Fruit fly (Drosophila melanogaster): ENCODE data around the gene spn-A.

Gene spn-A

dm6 chr3R:30043139-30043744 is 12.6 kb downstream of the spn-A start, which contains the start of gene Sry-delta (continued):
- TF ChIP-seq CG15011 (GFP tag; optimal IDR thresholded peaks at IDR 0.05) (no peak), Myb (GFP tag; optimal IDR thresholded peaks at IDR 0.05) (peak; percentile 70), CG1024 (GFP tag; IDR thresholded peaks at IDR 0.05) (peak; percentile 85), B-H1 (GFP tag; IDR thresholded peaks at IDR 0.05) (peak; percentile 45), psq (GFP tag; optimal IDR thresholded peaks at IDR 0.05) (peak; percentile 60), ttk (GFP tag; IDR thresholded peaks at IDR 0.05) (peak; percentile 69), D19B (GFP tag; optimal IDR thresholded peaks at IDR 0.05) (no peak), MBD-R2 (GFP tag; IDR thresholded peaks at IDR 0.05) (peak; percentile 98), Taf1 (GFP tag; IDR thresholded peaks at IDR 0.05) (peak; percentile 67; the same call in 1 of the 2 replicates), Scr (GFP tag; IDR thresholded peaks at IDR 0.05; ENCODE audit: partially characterized antibody) (peak; percentile 76), fd3F (GFP tag; optimal IDR thresholded peaks at IDR 0.05) (peak; percentile 3), CG31388 (GFP tag; optimal IDR thresholded peaks at IDR 0.05) (peak; percentile 60), CG9817 (tag; optimal IDR thresholded peaks at IDR 0.05) (peak; percentile 79), chm (GFP tag; IDR thresholded peaks at IDR 0.05) (peak; percentile 87), CG9437 (GFP tag; optimal IDR thresholded peaks at IDR 0.05) (no peak), Aef1 (GFP tag; IDR thresholded peaks at IDR 0.05) (peak; percentile 75), Sry-β (GFP tag; optimal IDR thresholded peaks at IDR 0.05) (peak; percentile 83), insv (GFP tag; optimal IDR thresholded peaks at IDR 0.05) (peak in 1 of 2 experiments; percentile 46), CG6854 (GFP tag; optimal IDR thresholded peaks at IDR 0.05) (no peak), HmgD (GFP tag; optimal IDR thresholded peaks at IDR 0.05) (peak; percentile 96), crp (GFP tag; optimal IDR thresholded peaks at IDR 0.05) (peak in 1 of 2 experiments; percentile 36), Trl (optimal IDR thresholded peaks at IDR 0.05) (no peak), Trl (GFP tag; optimal IDR thresholded peaks at IDR 0.05) (peak; percentile 92), CG17568 (GFP tag; optimal IDR thresholded peaks at IDR 0.05) (no peak), Dek (tag; optimal IDR thresholded peaks at IDR 0.05) (peak; percentile 83), B-H2 (GFP tag; optimal IDR thresholded peaks at IDR 0.05) (peak; percentile 90), CG11723 (GFP tag; optimal IDR thresholded peaks at IDR 0.05) (peak; percentile 74), dysf (GFP tag; IDR thresholded peaks at IDR 0.05) (peak; percentile 59; the same call in 2 of the 3 replicates), klu (GFP tag; IDR thresholded peaks at IDR 0.05) (peak; percentile 64), CG6254 (GFP tag; optimal IDR thresholded peaks at IDR 0.05) (peak; percentile 71), CG12942 (GFP tag; optimal IDR thresholded peaks at IDR 0.05) (peak; percentile 86), ewg (GFP tag; optimal IDR thresholded peaks at IDR 0.05) (no peak), bab2 (GFP tag; optimal IDR thresholded peaks at IDR 0.05) (peak; percentile 84), CG3065 (GFP tag; optimal IDR thresholded peaks at IDR 0.05) (peak; percentile 45), Awh (GFP tag; IDR thresholded peaks at IDR 0.05) (no peak), Dll (GFP tag; IDR thresholded peaks at IDR 0.05; ENCODE audit: partially characterized antibody) (peak; percentile 79), CG31224 (GFP tag; IDR thresholded peaks at IDR 0.05) (peak; percentile 57), CG12219 (GFP tag; optimal IDR thresholded peaks at IDR 0.05) (peak; percentile 23), Adf1 (GFP tag; IDR thresholded peaks at IDR 0.05) (peak; percentile 55; the same call in 1 of the 2 replicates), ash1 (GFP tag; optimal IDR thresholded peaks at IDR 0.05) (peak; percentile 84), Asciz (GFP tag; optimal IDR thresholded peaks at IDR 0.05) (no peak), Hsf (GFP tag; optimal IDR thresholded peaks at IDR 0.05) (peak; percentile 87), CG13775 (GFP tag; optimal IDR thresholded peaks at IDR 0.05) (peak; percentile 74), CG1233 (GFP tag; optimal IDR thresholded peaks at IDR 0.05) (peak; percentile 52), Spps (tag; optimal IDR thresholded peaks at IDR 0.05) (peak; percentile 3), CG11093 (GFP tag; IDR thresholded peaks at IDR 0.05) (no peak), trem (tag; optimal IDR thresholded peaks at IDR 0.05) (peak; percentile 83), CG17328 (GFP tag; IDR thresholded peaks at IDR 0.05) (peak; percentile 73), NC2α (GFP tag; optimal IDR thresholded peaks at IDR 0.05) (peak; percentile 69), dan (GFP tag; IDR thresholded peaks at IDR 0.05) (no peak), CG16863 (GFP tag; optimal IDR thresholded peaks at IDR 0.05) (peak; percentile 53)
